Worm (Caenorhabditis elegans) whole organism, young adult: ENCODE measurements around the gene Y62E10A.13.
A peak's percentile ranks its signal among the peaks of the same experiment; 100 is the strongest.

ENCODE experiments used
- B0035.1 ChIP-seq: sonication (generic microtip); optimal IDR thresholded peaks from 2 replicates; lab custom pipeline; 2016; ENCODE audit warnings: missing genetic modification characterization, mild to moderate bottlenecking, missing compliant biosample characterization, missing genotype, missing genetic modification reagents
- B0336.3 ChIP-seq: fragments of 200-800 bp; sonication (Bioruptor generic); IDR thresholded peaks from 2 replicates; pipeline ENCODE4 v1.3.6; 2022; ENCODE audit warnings: missing genetic modification characterization, missing compliant biosample characterization
- C06A6.2 ChIP-seq: fragments of 200-800 bp; sonication (Bioruptor generic); conservative IDR thresholded peaks from 2 replicates; pipeline ENCODE4 v1.3.6; 2022; ENCODE audit warnings: missing genetic modification characterization, missing compliant biosample characterization
- F10E7.11 ChIP-seq: sonication (generic microtip); optimal IDR thresholded peaks from 2 replicates; lab custom pipeline; 2017; ENCODE audit warnings: mild to moderate bottlenecking, missing genetic modification characterization, moderate library complexity, missing compliant biosample characterization
- F23B12.7 ChIP-seq: sonication (generic microtip); optimal IDR thresholded peaks from 2 replicates; lab custom pipeline; 2017; ENCODE audit warnings: missing genetic modification characterization, mild to moderate bottlenecking, missing compliant biosample characterization, antibody characterized with exemption, moderate library complexity; ENCODE audit not compliant: insufficient read depth
- F57A8.1 ChIP-seq: fragments of 200-800 bp; sonication (Bioruptor generic); optimal IDR thresholded peaks from 2 replicates; lab custom pipeline; 2018; ENCODE audit warnings: mild to moderate bottlenecking, missing genetic modification characterization, moderate library complexity, missing compliant biosample characterization
- Y53F4B.3 ChIP-seq: fragments of 200-800 bp; sonication (Bioruptor generic); IDR thresholded peaks from 2 replicates; pipeline ENCODE4 v1.3.6; 2022; ENCODE audit warnings: missing genetic modification reagents, missing genetic modification characterization, missing compliant biosample characterization
- Y53G8AR.9 ChIP-seq: fragments of 200-800 bp; sonication (Bioruptor generic); conservative IDR thresholded peaks from 2 replicates; pipeline ENCODE4 v1.3.6; 2022; ENCODE audit warnings: missing genetic modification reagents, missing genetic modification characterization, missing compliant biosample characterization
- Y79H2A.3 ChIP-seq: fragments of 200-800 bp; sonication (Bioruptor generic); conservative IDR thresholded peaks from 2 replicates; pipeline ENCODE4 v1.3.6; 2022; ENCODE audit warnings: missing genetic modification reagents, missing genetic modification characterization, missing compliant biosample characterization
- ZK185.1 ChIP-seq: sonication (generic microtip); optimal IDR thresholded peaks from 2 replicates; lab custom pipeline; 2016; ENCODE audit warnings: mild to moderate bottlenecking, missing genetic modification characterization, missing compliant biosample characterization; ENCODE audit not compliant: poor library complexity, severe bottlenecking
- aptf-2 ChIP-seq: fragments of 200-800 bp; sonication (Bioruptor generic); conservative IDR thresholded peaks from 2 replicates; pipeline ENCODE4 v1.3.6; 2022; ENCODE audit warnings: missing genetic modification reagents, missing genetic modification characterization, missing compliant biosample characterization
- atf-7 ChIP-seq: sonication (generic microtip); optimal IDR thresholded peaks from 2 replicates; lab custom pipeline; 2017; ENCODE audit warnings: mild to moderate bottlenecking, missing genetic modification characterization, missing compliant biosample characterization
- athp-1 ChIP-seq: sonication (generic microtip); optimal IDR thresholded peaks from 2 replicates; lab custom pipeline; 2017; ENCODE audit warnings: mild to moderate bottlenecking, missing genetic modification characterization, missing compliant biosample characterization
- attf-5 ChIP-seq: fragments of 200-800 bp; sonication (Bioruptor generic); optimal IDR thresholded peaks from 2 replicates; lab custom pipeline; 2018; ENCODE audit warnings: mild to moderate bottlenecking, missing genetic modification characterization, missing compliant biosample characterization
- ccch-3 ChIP-seq: fragments of 200-800 bp; sonication (Bioruptor generic); optimal IDR thresholded peaks from 2 replicates; lab custom pipeline; 2018; ENCODE audit warnings: mild to moderate bottlenecking, missing genetic modification characterization, missing compliant biosample characterization
- ceh-79 ChIP-seq: sonication (generic microtip); optimal IDR thresholded peaks from 2 replicates; lab custom pipeline; 2017; ENCODE audit warnings: mild to moderate bottlenecking, missing genetic modification characterization, missing compliant biosample characterization
- dox-1 ChIP-seq: fragments of 200-800 bp; sonication (Bioruptor generic); IDR thresholded peaks from 2 replicates; pipeline ENCODE4 v1.3.6; 2022; ENCODE audit warnings: missing genetic modification reagents, missing genetic modification characterization, missing compliant biosample characterization
- ekl-4 ChIP-seq: fragments of 200-800 bp; sonication (Bioruptor generic); IDR thresholded peaks from 2 replicates; pipeline ENCODE4 v1.3.6; 2022; ENCODE audit warnings: missing genetic modification reagents, missing genetic modification characterization, missing compliant biosample characterization
- ets-4 ChIP-seq: fragments of 200-800 bp; sonication (Bioruptor generic); optimal IDR thresholded peaks from 2 replicates; lab custom pipeline; 2018; ENCODE audit warnings: mild to moderate bottlenecking, missing genetic modification characterization, missing compliant biosample characterization
- him-1 ChIP-seq: sonication (generic microtip); optimal IDR thresholded peaks from 2 replicates; lab custom pipeline; 2016; ENCODE audit warnings: missing genotype, missing genetic modification reagents, missing genetic modification characterization, missing compliant biosample characterization
- hlh-12 ChIP-seq: sonication (generic microtip); optimal IDR thresholded peaks from 2 replicates; lab custom pipeline; 2016; ENCODE audit warnings: missing genetic modification characterization, missing compliant biosample characterization
- hlh-26 ChIP-seq: fragments of 200-800 bp; sonication (Bioruptor generic); conservative IDR thresholded peaks from 2 replicates; pipeline ENCODE4 v1.3.6; 2022; ENCODE audit warnings: missing genetic modification reagents, missing genetic modification characterization, missing compliant biosample characterization
- hmg-1.2 ChIP-seq: fragments of 200-800 bp; sonication (Bioruptor generic); IDR thresholded peaks from 2 replicates; pipeline ENCODE4 v1.3.6; 2022; ENCODE audit warnings: missing genetic modification reagents, missing genetic modification characterization, missing compliant biosample characterization
- lsy-27 ChIP-seq: sonication (generic microtip); optimal IDR thresholded peaks from 2 replicates; lab custom pipeline; 2017; ENCODE audit warnings: missing genetic modification characterization, mild to moderate bottlenecking, missing compliant biosample characterization, antibody characterized with exemption, missing genotype, borderline replicate concordance; ENCODE audit not compliant: insufficient read depth
- madf-10 ChIP-seq: sonication (generic microtip); optimal IDR thresholded peaks from 2 replicates; lab custom pipeline; 2016; ENCODE audit warnings: mild to moderate bottlenecking, missing genetic modification characterization, missing compliant biosample characterization
- madf-6 ChIP-seq: fragments of 200-800 bp; sonication (Bioruptor generic); IDR thresholded peaks from 2 replicates; pipeline ENCODE4 v1.3.6; 2022; ENCODE audit warnings: missing genetic modification reagents, missing genetic modification characterization, missing compliant biosample characterization
- mel-28 ChIP-seq: sonication (generic microtip); optimal IDR thresholded peaks from 2 replicates; lab custom pipeline; 2016; ENCODE audit warnings: borderline replicate concordance, mild to moderate bottlenecking, missing genetic modification characterization, missing compliant biosample characterization
- mes-4 ChIP-seq: sonication (generic microtip); optimal IDR thresholded peaks from 2 replicates; lab custom pipeline; 2016; ENCODE audit warnings: missing genotype, missing genetic modification characterization, missing compliant biosample characterization
- nfya-2 ChIP-seq: fragments of 200-800 bp; sonication (Bioruptor generic); IDR thresholded peaks from 2 replicates; pipeline ENCODE4 v1.3.6; 2022; ENCODE audit warnings: missing genetic modification reagents, missing genetic modification characterization, missing compliant biosample characterization
- pha-4 ChIP-seq: fragments of 150-350 bp; sonication (generic microtip); optimal IDR thresholded peaks from 2 replicates; lab custom pipeline; 2014; ENCODE audit warnings: missing biosample characterization, missing genetic modification reagents, missing genetic modification characterization
- rec-8 ChIP-seq, 2 experiments: sonication (generic microtip); optimal IDR thresholded peaks; 2 replicates each; lab custom pipeline; 2016; ENCODE audit warnings: mild to moderate bottlenecking in 2 of 2, missing genetic modification characterization in 2 of 2, missing genetic modification reagents in 2 of 2, missing genotype in 2 of 2, missing biosample characterization in 1 of 2, missing compliant biosample characterization in 1 of 2, moderate library complexity in 1 of 2
- sea-2 ChIP-seq: fragments of 200-800 bp; sonication (Bioruptor generic); IDR thresholded peaks from 2 replicates; pipeline ENCODE4 v1.3.6; 2022; ENCODE audit warnings: missing genetic modification characterization, missing compliant biosample characterization
- snpc-4 ChIP-seq, 5 experiments: fragments of 150-350 bp in 1 of 5; sonication (generic microtip) in 4 of 5; optimal IDR thresholded peaks; 2 replicates each; lab custom pipeline; 2014 to 2018; ENCODE audit warnings: missing genetic modification characterization in 5 of 5, missing biosample characterization in 3 of 5, antibody characterized with exemption in 2 of 5, mild to moderate bottlenecking in 2 of 5, missing compliant biosample characterization in 2 of 5, missing genotype in 2 of 5, moderate library complexity in 2 of 5, missing genetic modification reagents in 1 of 5
- somi-1 ChIP-seq: fragments of 200-800 bp; sonication (Bioruptor generic); optimal IDR thresholded peaks from 2 replicates; lab custom pipeline; 2018; ENCODE audit warnings: mild to moderate bottlenecking, missing genetic modification characterization, missing compliant biosample characterization
- unc-62 ChIP-seq: fragments of 150-350 bp; optimal IDR thresholded peaks from 2 replicates; lab custom pipeline; 2014; ENCODE audit warnings: missing biosample characterization, missing genetic modification reagents, missing genetic modification characterization
- zim-3 ChIP-seq: sonication (generic microtip); optimal IDR thresholded peaks from 2 replicates; lab custom pipeline; 2017; ENCODE audit warnings: mild to moderate bottlenecking, missing genetic modification characterization, moderate library complexity, missing compliant biosample characterization
- ztf-25 ChIP-seq: fragments of 200-800 bp; sonication (Bioruptor generic); IDR thresholded peaks from 2 replicates; pipeline ENCODE4 v1.3.6; 2022; ENCODE audit warnings: missing genetic modification reagents, missing genetic modification characterization, missing compliant biosample characterization
- ztf-28 ChIP-seq: fragments of 200-800 bp; sonication (Bioruptor generic); IDR thresholded peaks from 2 replicates; pipeline ENCODE4 v1.3.6; 2022; ENCODE audit warnings: missing genetic modification reagents, missing genetic modification characterization, missing compliant biosample characterization

The Y62E10A.13 gene

ce11 chrIV:13386043-13386442, 12.8 kb downstream of the Y62E10A.13 start, which contains the start of the genes Y62E10A.20, Y62E10A.23 and mdt-9 (continued):
- TF ChIP-seq rec-8 (tag; optimal IDR thresholded peaks at IDR 0.05; lab: Kevin White, UChicago) (no peak), ztf-25 (no peak), B0035.1 (tag; lab: Kevin White, UChicago) (no peak), zim-3 (tag; lab: Kevin White, UChicago) (no peak), lsy-27 (no peak), ccch-3 (GFP tag; lab: Kevin White, UChicago) (no peak), B0336.3 (no peak), madf-6 (GFP tag; lab: Robert Waterston, UW) (peak; percentile 51; the same call in 1 of the 2 replicates), nfya-2 (no peak), snpc-4 (GFP tag; optimal IDR thresholded peaks at IDR 0.05; lab: Kevin White, UChicago) (no peak), snpc-4 (tag; optimal IDR thresholded peaks at IDR 0.05; lab: Kevin White, UChicago) (peak; percentile 5 to 81 (median 66)), athp-1 (no peak), hlh-12 (tag; lab: Kevin White, UChicago) (no peak), Y79H2A.3 (GFP tag; lab: Robert Waterston, UW) (no peak), ets-4 (GFP tag; lab: Kevin White, UChicago) (no peak), ztf-28 (no peak), mel-28 (tag; lab: Kevin White, UChicago) (no peak), F23B12.7 (tag; lab: Kevin White, UChicago) (peak; percentile 41), somi-1 (GFP tag; lab: Kevin White, UChicago) (no peak), F10E7.11 (tag; lab: Kevin White, UChicago) (no peak), atf-7 (tag; lab: Kevin White, UChicago) (no peak), aptf-2 (GFP tag; lab: Robert Waterston, UW) (no peak), sea-2 (GFP tag; lab: Robert Waterston, UW) (no peak), mes-4 (tag; lab: Kevin White, UChicago) (no peak), unc-62 (GFP tag; lab: Kevin White, UChicago) (no peak), C06A6.2 (GFP tag; lab: Robert Waterston, UW) (no peak), hlh-26 (no peak), dox-1 (peak; percentile 59), F57A8.1 (GFP tag; lab: Kevin White, UChicago) (no peak), madf-10 (tag; lab: Kevin White, UChicago) (no peak), attf-5 (GFP tag; lab: Kevin White, UChicago) (peak; percentile 74), ZK185.1 (tag; lab: Kevin White, UChicago) (peak; percentile 17), ceh-79 (tag; lab: Kevin White, UChicago) (no peak), Y53F4B.3 (no peak), ekl-4 (GFP tag; lab: Robert Waterston, UW) (no peak), pha-4 (tag; lab: Kevin White, UChicago) (no peak)

DNA sequence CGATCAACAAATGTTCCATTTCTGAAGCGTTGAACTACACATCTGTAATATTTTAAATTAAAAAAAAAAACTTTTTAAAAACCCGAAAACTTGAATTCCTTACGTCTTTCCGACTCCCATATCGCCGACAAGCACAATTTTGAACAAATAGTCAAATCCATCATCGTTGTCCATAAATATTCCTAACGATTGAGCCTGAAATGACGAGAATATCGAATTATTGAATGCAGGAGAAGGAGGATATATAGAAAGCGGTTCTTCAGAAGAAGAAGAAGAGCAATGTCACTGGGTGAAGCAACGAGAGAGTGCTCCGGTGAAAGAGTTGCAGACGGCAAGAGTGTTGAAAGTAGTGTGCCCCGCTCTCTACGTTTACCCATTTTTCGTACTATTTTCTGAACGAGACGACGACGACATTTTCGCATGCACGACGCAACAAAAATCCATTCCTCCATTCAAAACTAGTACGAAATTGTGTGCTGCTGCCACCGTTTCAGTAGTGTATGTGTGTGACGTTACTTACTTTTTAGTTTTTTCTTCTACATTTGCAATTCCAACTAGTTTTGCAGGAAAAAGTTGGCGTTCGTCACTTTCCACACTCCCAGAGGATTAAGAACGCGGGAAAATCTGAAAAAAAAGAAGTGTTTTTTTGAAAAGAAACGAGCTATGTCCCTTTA, 15.0 kb downstream of the Y62E10A.13 start, which contains the start of gene rab-19:
rab-19 (minus strand) TSS at position 624 of the 674 bp plus-strand sequence.
- TF ChIP-seq Y53G8AR.9 (GFP tag; lab: Robert Waterston, UW) (no peak), him-1 (tag; lab: Kevin White, UChicago) (no peak), hmg-1.2 (GFP tag; lab: Robert Waterston, UW) (peak; percentile 90)
